Fruit fly (Drosophila melanogaster): ENCODE data around the gene Nemp.

Nemp gene

DNA sequence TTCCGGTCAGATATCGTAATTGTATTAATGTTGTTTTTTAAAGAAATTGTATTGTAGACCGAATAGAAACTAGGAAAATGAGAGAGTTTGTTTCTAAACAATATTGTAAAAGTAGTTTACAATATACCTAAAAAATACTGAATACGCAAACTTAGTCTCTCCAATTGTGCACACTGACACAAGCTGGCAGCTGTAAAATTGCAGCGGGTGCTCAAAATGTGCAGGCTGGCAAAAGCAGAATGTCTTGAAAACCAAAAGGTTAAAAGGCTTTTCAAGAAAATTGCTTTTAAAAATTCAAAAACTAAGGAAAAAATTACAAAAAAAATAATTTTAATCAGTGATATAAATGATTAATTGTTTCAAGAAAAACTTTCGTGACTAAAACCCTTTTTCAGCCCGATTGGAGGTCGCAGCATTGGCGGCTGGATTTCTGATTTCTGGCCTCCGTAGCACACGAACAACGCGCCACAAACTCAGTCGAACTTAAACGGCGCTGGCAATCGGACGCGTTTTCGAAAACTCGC lies 40.9 kb upstream of the Nemp start, which contains the start of gene CG4678 (continued):
- no peak for TF ChIP-seq ase (GFP tag; IDR thresholded peaks at IDR 0.05)
- peak; percentile 29 for TF ChIP-seq Jarid2 (GFP tag; optimal IDR thresholded peaks at IDR 0.05)
- TF ChIP-seq CG14860 (GFP tag; IDR thresholded peaks at IDR 0.05; ENCODE audit: partially characterized antibody) = no peak
- no peak for TF ChIP-seq z (GFP tag; IDR thresholded peaks at IDR 0.05)
- no peak for TF ChIP-seq CG8924 (tag; optimal IDR thresholded peaks at IDR 0.05)
- peak; percentile 9 for TF ChIP-seq Sry-δ (GFP tag; optimal IDR thresholded peaks at IDR 0.05)
- no peak for TF ChIP-seq CG3281 (GFP tag; optimal IDR thresholded peaks at IDR 0.05)
- no peak for TF ChIP-seq toy (GFP tag; IDR thresholded peaks at IDR 0.05)
- no peak for TF ChIP-seq h (optimal IDR thresholded peaks at IDR 0.05)
- TF ChIP-seq stwl (tag; optimal IDR thresholded peaks at IDR 0.05) = peak; percentile 90
- TF ChIP-seq CG3407 (GFP tag; optimal IDR thresholded peaks at IDR 0.05) = no peak
- no peak for TF ChIP-seq CG4360 (GFP tag; IDR thresholded peaks at IDR 0.05)
- no peak for TF ChIP-seq stc (GFP tag; IDR thresholded peaks at IDR 0.05)
- TF ChIP-seq CG13296 (GFP tag; optimal IDR thresholded peaks at IDR 0.05) = no peak
- no peak for TF ChIP-seq Atf3 (GFP tag; optimal IDR thresholded peaks at IDR 0.05)
- no peak for TF ChIP-seq dmrt11E (tag; optimal IDR thresholded peaks at IDR 0.05)
- TF ChIP-seq HmgZ (tag; optimal IDR thresholded peaks at IDR 0.05) = peak; percentile 20

DNA sequence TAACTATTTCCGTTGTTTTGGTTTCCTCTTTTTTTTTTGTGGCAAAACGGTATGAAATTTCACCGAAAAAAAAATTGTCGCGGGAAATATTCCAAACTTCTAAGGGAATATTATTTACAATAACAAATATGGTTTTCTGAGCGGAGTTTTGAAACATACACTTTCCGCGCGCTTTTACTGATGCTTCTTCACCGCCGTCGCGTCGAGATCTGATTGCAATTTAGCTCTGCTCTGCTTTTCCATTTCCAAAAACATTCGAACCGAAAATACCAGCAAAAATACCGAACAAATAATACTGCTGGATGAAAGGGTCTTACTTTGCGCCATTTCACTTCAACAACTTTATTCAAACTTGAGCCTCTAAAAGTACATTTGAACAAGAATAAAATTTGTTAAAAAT lies 40.1 kb upstream of the Nemp start, which contains the start of gene Septin4:
Gene Septin4 (minus strand): TSS at position 215 of the 400 bp plus-strand sequence.
- TF ChIP-seq Jarid2 (GFP tag; optimal IDR thresholded peaks at IDR 0.05) (peak; percentile 74), CG12659 (GFP tag; optimal IDR thresholded peaks at IDR 0.05) (peak; percentile 16), sima (GFP tag; optimal IDR thresholded peaks at IDR 0.05) (no peak), repo (GFP tag; optimal IDR thresholded peaks at IDR 0.05) (no peak), Adf1 (GFP tag; IDR thresholded peaks at IDR 0.05) (peak; percentile 20; the same call in 1 of the 2 replicates), fu2 (GFP tag; optimal IDR thresholded peaks at IDR 0.05) (no peak), Hey (tag; optimal IDR thresholded peaks at IDR 0.05) (no peak), ci (GFP tag; IDR thresholded peaks at IDR 0.05) (peak; percentile 28; the same call in 1 of the 3 replicates), sens (GFP tag) (peak; percentile 19), Ets65A (GFP tag) (peak; percentile 56), CG2120 (GFP tag; optimal IDR thresholded peaks at IDR 0.05) (no peak), vfl (GFP tag; optimal IDR thresholded peaks at IDR 0.05) (no peak), CG1603 (tag; optimal IDR thresholded peaks at IDR 0.05) (peak; percentile 19), Med (GFP tag) (peak; percentile 56), Dp (GFP tag; optimal IDR thresholded peaks at IDR 0.05) (peak; percentile 65), CG17385 (GFP tag; optimal IDR thresholded peaks at IDR 0.05) (peak; percentile 32), NFAT (GFP tag; IDR thresholded peaks at IDR 0.05) (no peak), CG8290 (GFP tag; optimal IDR thresholded peaks at IDR 0.05) (no peak), CG8290 (tag; optimal IDR thresholded peaks at IDR 0.05) (peak in 1 of 2 experiments; percentile 20), stc (GFP tag; IDR thresholded peaks at IDR 0.05) (no peak), cg (GFP tag; optimal IDR thresholded peaks at IDR 0.05) (no peak), Dek (tag; optimal IDR thresholded peaks at IDR 0.05) (no peak), otp (GFP tag; IDR thresholded peaks at IDR 0.05) (no peak), tgo (GFP tag; IDR thresholded peaks at IDR 0.05) (no peak), pzg (GFP tag; optimal IDR thresholded peaks at IDR 0.05) (peak; percentile 36), CG18619 (GFP tag; optimal IDR thresholded peaks at IDR 0.05) (no peak), chm (GFP tag; IDR thresholded peaks at IDR 0.05) (peak; percentile 48; the same call in 1 of the 2 replicates), CG8924 (tag; optimal IDR thresholded peaks at IDR 0.05) (peak; percentile 21), CG9215 (GFP tag; IDR thresholded peaks at IDR 0.05) (no peak), CG9797 (GFP tag; optimal IDR thresholded peaks at IDR 0.05) (peak; percentile 33), vnd (GFP tag; IDR thresholded peaks at IDR 0.05; ENCODE audit: partially characterized antibody) (no peak), CG3163 (GFP tag; optimal IDR thresholded peaks at IDR 0.05) (no peak), Dref (GFP tag; IDR thresholded peaks at IDR 0.05) (0 out of 2 replicates have a peak, but pooled peaks have one; percentile 17), run (tag; optimal IDR thresholded peaks at IDR 0.05) (no peak), YL-1 (GFP tag; optimal IDR thresholded peaks at IDR 0.05) (no peak), pb (GFP tag; optimal IDR thresholded peaks at IDR 0.05) (no peak), stwl (tag; optimal IDR thresholded peaks at IDR 0.05) (peak; percentile 14), gfzf (GFP tag; optimal IDR thresholded peaks at IDR 0.05) (peak; percentile 50)

All from whole organism, embryonic.